Worm (Caenorhabditis elegans): ENCODE results near the gene tbc-20.
A peak's percentile ranks its signal among the peaks of the same experiment; 100 is the strongest.

The tbc-20 gene

DNA sequence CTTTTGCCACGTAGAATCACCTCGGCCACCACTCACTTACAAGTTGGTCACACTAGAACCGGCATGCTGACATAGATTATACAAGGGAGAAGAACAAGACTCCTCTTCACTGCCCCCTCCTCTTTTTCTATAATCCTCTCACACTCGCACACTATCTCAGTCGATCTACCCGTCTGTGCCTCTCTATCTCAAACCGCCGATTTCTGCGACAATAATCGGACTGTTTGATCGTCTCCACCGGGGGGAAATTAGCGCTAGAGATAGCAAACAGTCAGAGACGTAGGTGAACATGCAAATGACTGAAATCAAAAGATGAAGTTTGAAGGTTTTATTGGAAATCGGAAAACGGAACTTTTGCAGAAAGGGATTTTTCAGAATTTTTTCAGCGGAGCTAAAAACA, 24.1 kb downstream of the tbc-20 start (continued):
- TF ChIP-seq unc-55 (GFP tag; optimal IDR thresholded peaks at IDR 0.05) (no peak), ceh-30 (tag; optimal IDR thresholded peaks at IDR 0.05) (no peak), nhr-11 (tag; optimal IDR thresholded peaks at IDR 0.05) (no peak), ceh-22 (tag; optimal IDR thresholded peaks at IDR 0.05) (no peak), sox-4 (tag; optimal IDR thresholded peaks at IDR 0.05) (no peak), rnt-1 (tag; optimal IDR thresholded peaks at IDR 0.05) (peak; percentile 60), pag-3 (tag; optimal IDR thresholded peaks at IDR 0.05; ENCODE audit: borderline replicate concordance) (no peak), lim-6 (tag; optimal IDR thresholded peaks at IDR 0.05) (no peak), ets-4 (tag; optimal IDR thresholded peaks at IDR 0.05) (no peak), mec-3 (tag; optimal IDR thresholded peaks at IDR 0.05; ENCODE audit: borderline replicate concordance) (no peak), pha-2 (tag; optimal IDR thresholded peaks at IDR 0.05) (peak; percentile 46), hlh-8 (tag; optimal IDR thresholded peaks at IDR 0.05) (no peak), T23F11.4 (GFP tag; optimal IDR thresholded peaks at IDR 0.05) (no peak), unc-86 (tag; optimal IDR thresholded peaks at IDR 0.05) (no peak), ref-2 (tag; optimal IDR thresholded peaks at IDR 0.05) (peak; percentile 60), hlh-6 (tag; optimal IDR thresholded peaks at IDR 0.05) (no peak)

DNA sequence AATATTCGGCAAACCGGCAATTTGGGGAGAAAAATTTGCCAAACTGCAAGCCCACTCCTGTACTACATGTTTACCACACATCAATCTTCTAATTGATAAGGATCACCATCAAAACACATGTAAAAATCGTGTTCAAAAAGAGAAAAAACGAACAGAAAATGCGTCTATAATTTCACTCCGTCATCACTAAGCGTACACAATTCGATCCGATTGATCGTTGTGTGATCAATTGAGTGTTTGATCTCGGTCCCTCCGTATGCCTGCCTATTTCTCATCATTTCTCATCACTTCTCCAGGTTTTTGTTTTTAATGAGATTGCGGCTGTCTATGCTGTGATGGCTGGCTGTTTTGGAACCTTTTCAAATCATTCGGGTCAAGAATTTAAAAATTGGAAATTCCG, 27.1 kb downstream of the tbc-20 start:
- peak; percentile 22 for TF ChIP-seq unc-55 (GFP tag; optimal IDR thresholded peaks at IDR 0.05)
- no peak for TF ChIP-seq lim-6 (tag; optimal IDR thresholded peaks at IDR 0.05)

DNA sequence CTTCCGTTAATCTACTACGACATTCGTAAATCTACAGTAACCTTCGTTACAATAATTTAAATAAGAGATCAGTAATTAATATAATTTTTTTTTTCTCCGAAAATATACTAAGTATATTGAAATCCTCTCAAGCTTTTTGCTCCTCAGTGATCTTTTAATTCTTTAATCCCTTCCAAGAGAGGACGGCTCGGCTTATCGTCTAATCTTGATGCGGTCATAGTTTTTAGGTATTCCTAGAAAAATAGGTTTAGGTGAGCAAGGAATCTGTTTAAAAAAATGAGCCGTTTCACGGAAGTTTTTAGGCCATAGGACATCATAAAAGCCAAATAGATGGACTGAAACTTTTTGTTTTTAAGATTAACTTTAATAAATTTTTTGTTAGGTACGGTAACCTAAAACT, 33.8 kb downstream of the tbc-20 start:
- TF ChIP-seq pag-3 (tag; optimal IDR thresholded peaks at IDR 0.05; ENCODE audit: borderline replicate concordance) (no peak), sdc-2 (tag; optimal IDR thresholded peaks at IDR 0.05) (no peak), elt-4 (tag; optimal IDR thresholded peaks at IDR 0.05) (no peak), hlh-30 (tag; optimal IDR thresholded peaks at IDR 0.05; ENCODE audit: insufficient read depth) (no peak), nhr-232 (tag; optimal IDR thresholded peaks at IDR 0.05) (no peak), unc-3 (GFP tag; conservative IDR thresholded peaks at IDR 0.05) (no peak), unc-3 (tag; optimal IDR thresholded peaks at IDR 0.05) (no peak), ceh-24 (tag; optimal IDR thresholded peaks at IDR 0.05) (no peak), K02D7.2 (tag; optimal IDR thresholded peaks at IDR 0.05) (no peak), pha-2 (tag; optimal IDR thresholded peaks at IDR 0.05) (no peak), gmeb-2 (tag; optimal IDR thresholded peaks at IDR 0.05) (no peak), ceh-31 (tag; optimal IDR thresholded peaks at IDR 0.05) (no peak)

DNA sequence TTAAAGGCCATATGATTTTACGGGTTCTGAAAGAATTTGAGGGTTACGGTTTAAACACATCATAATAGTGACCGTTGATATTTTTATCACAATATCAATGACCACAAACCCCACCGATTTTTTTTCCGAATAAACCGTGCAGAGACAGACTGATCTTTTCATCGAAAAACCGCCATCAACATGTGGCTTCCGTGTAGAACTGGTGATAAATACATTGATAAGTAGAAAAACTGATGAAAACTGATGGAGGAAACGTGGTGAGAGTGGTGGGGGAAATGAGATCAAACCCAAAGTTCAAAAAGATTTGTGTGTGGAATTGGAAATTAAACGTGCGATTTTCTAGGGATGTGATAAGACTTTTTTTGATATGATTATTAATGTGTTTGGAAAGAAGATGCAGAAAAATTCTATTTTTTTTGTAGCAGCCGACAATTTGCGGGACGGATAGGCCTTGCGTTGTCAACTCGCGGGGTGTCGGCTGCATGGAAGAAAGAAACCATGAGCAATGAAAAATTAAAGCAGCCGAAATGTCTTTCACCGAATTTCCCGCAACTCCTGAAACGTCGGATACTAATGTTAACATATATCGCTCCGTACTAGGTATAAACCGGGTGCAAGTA, 40.4 kb downstream of the tbc-20 start:
- no peak for TF ChIP-seq fax-1 (tag; optimal IDR thresholded peaks at IDR 0.05)
- TF ChIP-seq lin-11 (tag; optimal IDR thresholded peaks at IDR 0.05): no peak
- no peak for TF ChIP-seq pros-1 (tag; optimal IDR thresholded peaks at IDR 0.05)
- no peak for TF ChIP-seq K02D7.2 (tag; optimal IDR thresholded peaks at IDR 0.05)
- TF ChIP-seq che-1 (tag; optimal IDR thresholded peaks at IDR 0.05): no peak
- no peak for TF ChIP-seq pag-3 (tag; optimal IDR thresholded peaks at IDR 0.05; ENCODE audit: borderline replicate concordance)
- no peak for TF ChIP-seq eyg-1 (tag; optimal IDR thresholded peaks at IDR 0.05)
- no peak for TF ChIP-seq ceh-18 (tag; optimal IDR thresholded peaks at IDR 0.05)
- no peak for TF ChIP-seq sdc-2 (tag; optimal IDR thresholded peaks at IDR 0.05)
- no peak for TF ChIP-seq nhr-11 (tag; optimal IDR thresholded peaks at IDR 0.05)
- no peak for TF ChIP-seq hlh-6 (tag; optimal IDR thresholded peaks at IDR 0.05)
- no peak for TF ChIP-seq ceh-9 (tag; optimal IDR thresholded peaks at IDR 0.05)
- TF ChIP-seq lim-6 (tag; optimal IDR thresholded peaks at IDR 0.05): no peak
- no peak for TF ChIP-seq C38D4.7 (GFP tag; optimal IDR thresholded peaks at IDR 0.05)
- no peak for TF ChIP-seq nfya-1 (tag; optimal IDR thresholded peaks at IDR 0.05)
- TF ChIP-seq pat-9 (tag; optimal IDR thresholded peaks at IDR 0.05): no peak

Data from whole organism, late embryonic.